Worm (Caenorhabditis elegans) whole organism, mixed stage, embryonic: Measurements from ENCODE around the gene R08A2.9.
A peak's percentile ranks its signal among the peaks of the same experiment; 100 is the strongest.

Experiments
- M03D4.4 ChIP-seq: sonication (generic microtip); optimal IDR thresholded peaks from 2 replicates; lab custom pipeline; 2017; ENCODE audit warnings: mild to moderate bottlenecking, missing genetic modification characterization, missing compliant biosample characterization
- bed-3 ChIP-seq: fragments of 200-800 bp; sonication (Bioruptor generic); optimal IDR thresholded peaks from 3 replicates; lab custom pipeline; 2018; ENCODE audit warnings: mild to moderate bottlenecking, missing genetic modification characterization, moderate library complexity, missing compliant biosample characterization
- blmp-1 ChIP-seq: fragments of 150-350 bp; optimal IDR thresholded peaks from 2 replicates; lab custom pipeline; 2014; ENCODE audit warnings: missing biosample characterization, missing genetic modification characterization
- ceh-39 ChIP-seq: fragments of 150-350 bp; optimal IDR thresholded peaks from 2 replicates; lab custom pipeline; 2014; ENCODE audit warnings: missing biosample characterization, missing genetic modification characterization
- ceh-83 ChIP-seq: fragments of 200-800 bp; sonication (Bioruptor generic); optimal IDR thresholded peaks from 2 replicates; lab custom pipeline; 2018; ENCODE audit warnings: mild to moderate bottlenecking, missing genetic modification characterization, missing compliant biosample characterization
- ces-1 ChIP-seq: fragments of 150-350 bp; optimal IDR thresholded peaks from 2 replicates; lab custom pipeline; 2014; ENCODE audit warnings: missing biosample characterization, missing genetic modification reagents, missing genetic modification characterization
- cnd-1 ChIP-seq: fragments of 200-800 bp; sonication (Bioruptor generic); optimal IDR thresholded peaks from 2 replicates; lab custom pipeline; 2018; ENCODE audit warnings: mild to moderate bottlenecking, missing genetic modification characterization, missing compliant biosample characterization
- drap-1 ChIP-seq: fragments of 200-800 bp; sonication (Bioruptor generic); optimal IDR thresholded peaks from 3 replicates; lab custom pipeline; 2018; ENCODE audit warnings: mild to moderate bottlenecking, missing genetic modification characterization, missing compliant biosample characterization
- elt-1 ChIP-seq: sonication (generic microtip); optimal IDR thresholded peaks from 2 replicates; lab custom pipeline; 2017; ENCODE audit warnings: missing genetic modification characterization, mild to moderate bottlenecking, missing compliant biosample characterization, antibody characterized with exemption, moderate library complexity, borderline replicate concordance; ENCODE audit not compliant: insufficient read depth
- elt-3 ChIP-seq: fragments of 150-350 bp; optimal IDR thresholded peaks from 2 replicates; lab custom pipeline; 2014; ENCODE audit warnings: missing biosample characterization, missing genetic modification characterization
- flh-1 ChIP-seq: fragments of 200-800 bp; sonication (Bioruptor generic); optimal IDR thresholded peaks from 2 replicates; lab custom pipeline; 2018; ENCODE audit warnings: mild to moderate bottlenecking, missing genetic modification characterization, moderate library complexity, missing compliant biosample characterization
- ham-2 ChIP-seq: fragments of 200-800 bp; sonication (Bioruptor generic); optimal IDR thresholded peaks from 2 replicates; lab custom pipeline; 2018; ENCODE audit warnings: mild to moderate bottlenecking, missing genetic modification characterization, missing compliant biosample characterization
- hlh-1 ChIP-seq: fragments of 150-350 bp; optimal IDR thresholded peaks from 2 replicates; lab custom pipeline; 2014; ENCODE audit warnings: missing biosample characterization, missing genetic modification reagents, missing genetic modification characterization
- lin-13 ChIP-seq: fragments of 150-350 bp; optimal IDR thresholded peaks from 2 replicates; lab custom pipeline; 2014; ENCODE audit warnings: missing biosample characterization, missing genetic modification characterization
- lin-32 ChIP-seq: fragments of 200-800 bp; sonication (Bioruptor generic); optimal IDR thresholded peaks from 2 replicates; lab custom pipeline; 2018; ENCODE audit warnings: mild to moderate bottlenecking, missing genetic modification characterization, missing compliant biosample characterization
- lsy-2 ChIP-seq: fragments of 150-350 bp; optimal IDR thresholded peaks from 2 replicates; lab custom pipeline; 2014; ENCODE audit warnings: missing biosample characterization, missing genetic modification characterization
- mab-5 ChIP-seq: fragments of 150-350 bp; optimal IDR thresholded peaks from 2 replicates; lab custom pipeline; 2014; ENCODE audit warnings: missing biosample characterization, missing genetic modification characterization
- mep-1 ChIP-seq: fragments of 150-350 bp; optimal IDR thresholded peaks from 2 replicates; lab custom pipeline; 2017; ENCODE audit warnings: missing biosample characterization, missing genetic modification reagents, missing genetic modification characterization, inconsistent platforms
- mls-2 ChIP-seq: sonication (generic microtip); optimal IDR thresholded peaks from 2 replicates; lab custom pipeline; 2016; ENCODE audit warnings: mild to moderate bottlenecking, missing genetic modification characterization, moderate library complexity, missing compliant biosample characterization
- nhr-12 ChIP-seq: fragments of 150-350 bp; optimal IDR thresholded peaks from 2 replicates; lab custom pipeline; 2014; ENCODE audit warnings: missing biosample characterization, missing genetic modification characterization
- nhr-28 ChIP-seq: fragments of 150-350 bp; optimal IDR thresholded peaks from 2 replicates; lab custom pipeline; 2014; ENCODE audit warnings: missing biosample characterization, missing genetic modification characterization
- pha-4 ChIP-seq: fragments of 150-350 bp; optimal IDR thresholded peaks from 2 replicates; lab custom pipeline; 2018; ENCODE audit warnings: missing biosample characterization, missing genetic modification reagents, missing genetic modification characterization
- sem-2 ChIP-seq: fragments of 200-800 bp; sonication (Bioruptor generic); optimal IDR thresholded peaks from 2 replicates; lab custom pipeline; 2018; ENCODE audit warnings: mild to moderate bottlenecking, missing genetic modification characterization, missing compliant biosample characterization
- sptf-1 ChIP-seq: sonication (generic microtip); optimal IDR thresholded peaks from 2 replicates; lab custom pipeline; 2017; ENCODE audit warnings: mild to moderate bottlenecking, missing genetic modification characterization, moderate library complexity, missing compliant biosample characterization
- tbx-8 ChIP-seq: fragments of 200-800 bp; sonication (Bioruptor generic); optimal IDR thresholded peaks from 2 replicates; lab custom pipeline; 2018; ENCODE audit warnings: mild to moderate bottlenecking, missing genetic modification characterization, moderate library complexity, missing compliant biosample characterization
- unc-120 ChIP-seq: sonication (generic microtip); optimal IDR thresholded peaks from 2 replicates; lab custom pipeline; 2017; ENCODE audit warnings: missing genetic modification characterization, missing compliant biosample characterization; ENCODE audit not compliant: poor library complexity, severe bottlenecking
- unc-39 ChIP-seq: fragments of 150-350 bp; optimal IDR thresholded peaks from 2 replicates; lab custom pipeline; 2014; ENCODE audit warnings: missing biosample characterization, missing genetic modification characterization
- unc-62 ChIP-seq: fragments of 150-350 bp; optimal IDR thresholded peaks from 2 replicates; lab custom pipeline; 2014; ENCODE audit warnings: missing biosample characterization, missing genetic modification reagents, missing genetic modification characterization
- zip-8 ChIP-seq: fragments of 150-350 bp; optimal IDR thresholded peaks from 2 replicates; lab custom pipeline; 2014; ENCODE audit warnings: missing biosample characterization, missing genetic modification characterization
- ztf-11 ChIP-seq: fragments of 150-350 bp; optimal IDR thresholded peaks from 2 replicates; lab custom pipeline; 2014; ENCODE audit warnings: missing biosample characterization, missing genetic modification characterization

R08A2.9 gene

DNA sequence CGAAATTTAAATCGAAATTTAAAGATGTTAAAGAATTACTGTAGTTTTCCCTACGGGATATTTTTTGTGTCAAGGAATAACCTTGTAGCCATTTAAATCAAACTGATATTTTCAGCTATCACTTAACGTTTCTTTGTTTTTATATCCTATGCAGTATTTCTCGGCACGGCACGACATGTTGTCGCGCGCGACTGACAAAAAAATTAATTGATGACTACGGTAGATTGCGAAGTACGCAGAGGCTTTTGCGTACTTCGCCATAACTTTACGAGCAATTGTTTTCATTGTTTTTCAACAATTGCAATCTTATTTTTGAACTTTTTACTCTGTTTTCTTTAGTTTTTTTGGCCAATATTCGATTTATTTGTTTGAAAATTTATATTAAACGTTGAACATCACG lies 10.1 kb upstream of the R08A2.9 start:
- no peak for TF ChIP-seq zip-8 (tag; lab: Kevin White, UChicago)
- no peak for TF ChIP-seq lin-13
- no peak for TF ChIP-seq nhr-28 (tag; lab: Kevin White, UChicago)
- TF ChIP-seq mep-1 (tag; lab: Kevin White, UChicago), result no peak
- peak; percentile 17 for TF ChIP-seq lsy-2 (tag; lab: Kevin White, UChicago)

DNA sequence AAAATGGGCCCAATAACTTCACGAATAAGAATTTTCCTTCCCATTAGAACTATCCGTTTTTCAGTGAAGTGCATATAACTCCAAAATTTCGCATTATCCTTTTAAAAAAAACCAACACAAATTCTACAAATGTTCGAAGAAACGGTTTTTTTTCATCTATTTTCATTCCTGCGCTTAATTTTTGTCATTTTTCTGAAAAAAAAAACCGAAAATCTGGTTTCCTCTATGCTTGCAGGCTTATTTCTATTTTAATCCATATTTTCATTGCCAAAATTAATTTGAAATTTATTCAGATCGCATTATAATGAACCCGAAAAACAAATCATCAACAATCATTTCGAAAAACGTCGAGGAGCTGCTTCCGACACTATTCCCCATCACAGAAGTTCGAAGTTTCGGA lies 9.4 kb upstream of the R08A2.9 start, which contains the start of gene set-5:
TSS of gene set-5 (plus strand) at position 301 of the 400 bp plus-strand sequence.
- TF ChIP-seq nhr-28 (tag; lab: Kevin White, UChicago) (no peak), mls-2 (tag; lab: Kevin White, UChicago) (no peak), ces-1 (GFP tag; lab: Kevin White, UChicago) (no peak), unc-62 (GFP tag; lab: Kevin White, UChicago) (no peak), lin-13 (no peak), flh-1 (GFP tag; lab: Kevin White, UChicago) (no peak), M03D4.4 (tag; lab: Kevin White, UChicago) (no peak), ceh-39 (tag; lab: Kevin White, UChicago) (no peak), lsy-2 (tag; lab: Kevin White, UChicago) (no peak), ceh-83 (GFP tag; lab: Kevin White, UChicago) (no peak), ztf-11 (tag; lab: Kevin White, UChicago) (no peak), sem-2 (GFP tag; lab: Kevin White, UChicago) (no peak), sptf-1 (tag; lab: Kevin White, UChicago) (no peak), unc-120 (tag; lab: Kevin White, UChicago) (no peak), cnd-1 (tag; lab: Kevin White, UChicago) (no peak), unc-39 (tag; lab: Kevin White, UChicago) (no peak), hlh-1 (tag; lab: Kevin White, UChicago) (no peak), mab-5 (no peak), nhr-12 (no peak), elt-1 (tag; lab: Kevin White, UChicago) (no peak)

DNA sequence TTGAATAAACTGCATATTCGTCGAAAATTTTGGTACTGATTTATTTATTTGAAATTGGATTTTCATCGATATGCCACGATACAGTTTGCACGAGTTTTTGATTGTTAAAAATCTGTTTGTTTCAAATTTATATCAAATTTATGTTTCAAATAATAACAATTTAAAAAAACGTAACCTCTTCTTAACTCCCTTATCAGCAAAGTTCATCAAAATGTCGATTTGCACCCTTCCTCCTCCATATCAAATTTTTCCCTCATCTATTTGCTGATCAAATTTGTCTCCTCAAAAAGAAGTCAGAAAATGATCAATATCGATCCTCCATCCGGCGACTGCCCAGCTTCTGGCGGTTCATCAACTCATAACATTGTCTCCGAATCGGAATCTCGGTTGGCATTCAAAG lies 3.0 kb downstream of the R08A2.9 start, which contains the start of gene ssp-33:
TSS of gene ssp-33 (plus strand) at position 301 of the 400 bp plus-strand sequence.
- TF ChIP-seq lin-32 (GFP tag; lab: Kevin White, UChicago), result no peak
- TF ChIP-seq ceh-39 (tag; lab: Kevin White, UChicago), result no peak
- TF ChIP-seq ceh-83 (GFP tag; lab: Kevin White, UChicago), result no peak
- TF ChIP-seq lsy-2 (tag; lab: Kevin White, UChicago), result no peak
- no peak for TF ChIP-seq bed-3 (GFP tag; lab: Kevin White, UChicago)
- no peak for TF ChIP-seq sem-2 (GFP tag; lab: Kevin White, UChicago)
- TF ChIP-seq mls-2 (tag; lab: Kevin White, UChicago), result no peak
- no peak for TF ChIP-seq pha-4 (tag; lab: Kevin White, UChicago)
- TF ChIP-seq mab-5, result no peak
- no peak for TF ChIP-seq blmp-1 (tag; lab: Kevin White, UChicago)
- no peak for TF ChIP-seq tbx-8
- TF ChIP-seq unc-62 (GFP tag; lab: Kevin White, UChicago), result no peak
- no peak for TF ChIP-seq drap-1
- no peak for TF ChIP-seq elt-1 (tag; lab: Kevin White, UChicago)
- TF ChIP-seq nhr-28 (tag; lab: Kevin White, UChicago), result no peak
- TF ChIP-seq ces-1 (GFP tag; lab: Kevin White, UChicago), result no peak
- no peak for TF ChIP-seq elt-3 (tag; lab: Kevin White, UChicago)

DNA sequence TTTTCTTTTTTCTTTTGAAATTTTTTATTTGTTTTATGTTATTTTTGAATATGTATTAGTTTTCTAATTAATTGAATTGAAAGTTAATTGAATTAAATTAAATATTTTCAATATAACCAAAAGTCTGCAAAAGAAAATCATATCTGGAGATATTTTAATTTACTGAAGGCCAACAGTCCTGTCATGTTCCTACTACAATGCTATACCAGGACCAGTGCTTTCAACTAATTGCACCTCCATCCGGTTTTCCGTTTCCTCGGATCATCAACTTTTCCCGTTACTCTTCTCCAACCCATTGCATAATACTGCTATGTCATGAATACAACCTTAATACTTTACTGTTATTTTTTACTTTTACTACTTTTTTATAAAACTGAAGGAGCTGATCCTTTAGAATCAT lies 4.3 kb downstream of the R08A2.9 start, which contains the start of gene R08A2.5:
TSS of gene R08A2.5 (plus strand) at position 301 of the 400 bp plus-strand sequence.
- no peak for TF ChIP-seq sptf-1 (tag; lab: Kevin White, UChicago)

DNA sequence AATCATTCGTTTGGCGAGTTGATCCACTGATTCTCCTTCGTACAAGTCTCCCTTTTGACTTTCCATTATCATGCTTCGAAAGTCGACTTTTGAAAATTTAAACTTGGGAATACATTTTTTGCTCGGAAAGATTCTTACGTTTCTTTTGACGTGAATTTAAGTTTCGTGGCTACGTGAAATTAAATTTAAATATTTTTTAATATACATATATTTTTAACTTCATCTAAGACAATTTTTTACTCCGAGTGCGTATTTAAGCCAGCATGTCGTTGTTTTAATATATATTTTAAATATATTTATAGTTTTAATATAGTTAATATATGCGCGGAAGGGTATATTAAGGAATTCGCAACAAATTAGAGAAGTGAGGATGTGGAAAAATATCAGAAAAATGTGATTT lies 7.5 kb downstream of the R08A2.9 start, which contains the start of gene R08A2.2:
TSS of gene R08A2.2 (minus strand) at position 101 of the 400 bp plus-strand sequence.
- TF ChIP-seq ham-2 (GFP tag; lab: Kevin White, UChicago) (no peak), drap-1 (no peak), unc-39 (tag; lab: Kevin White, UChicago) (no peak), ceh-39 (tag; lab: Kevin White, UChicago) (no peak), tbx-8 (no peak), flh-1 (GFP tag; lab: Kevin White, UChicago) (no peak), ceh-83 (GFP tag; lab: Kevin White, UChicago) (no peak), cnd-1 (tag; lab: Kevin White, UChicago) (no peak), elt-3 (tag; lab: Kevin White, UChicago) (no peak), sptf-1 (tag; lab: Kevin White, UChicago) (no peak), hlh-1 (tag; lab: Kevin White, UChicago) (no peak)
